Worm (Caenorhabditis elegans): ENCODE measurements around the gene ZK688.9.

The ZK688.9 gene

ce11 chrIII:7854494-7855184 lies 28.2 kb downstream of the ZK688.9 start, which contains the start of gene rpl-35 (continued):
- TF ChIP-seq ztf-18 (tag; optimal IDR thresholded peaks at IDR 0.05) (peak; percentile 92), rec-8 (tag; optimal IDR thresholded peaks at IDR 0.05) (peak; percentile 90 to 98), gei-17 (GFP tag; optimal IDR thresholded peaks at IDR 0.05) (peak; percentile 93), tbp1 (GFP tag; optimal IDR thresholded peaks at IDR 0.05) (peak; percentile 83), Y53F4B.3 (GFP tag; IDR thresholded peaks at IDR 0.05) (peak; percentile 94), nhr-80 (tag; optimal IDR thresholded peaks at IDR 0.05) (peak; percentile 98), nhr-90 (tag; optimal IDR thresholded peaks at IDR 0.05) (peak; percentile 93), F23B12.7 (tag; optimal IDR thresholded peaks at IDR 0.05; ENCODE audit: insufficient read depth) (peak; percentile 99), ets-4 (GFP tag; optimal IDR thresholded peaks at IDR 0.05) (peak; percentile 99), attf-3 (GFP tag; conservative IDR thresholded peaks at IDR 0.05) (peak; percentile 92), F39B2.1 (GFP tag; IDR thresholded peaks at IDR 0.05) (peak; percentile 95), hlh-26 (GFP tag; conservative IDR thresholded peaks at IDR 0.05) (no peak), ztf-6 (GFP tag; IDR thresholded peaks at IDR 0.05) (peak; percentile 98), egl-18 (GFP tag; IDR thresholded peaks at IDR 0.05) (peak; percentile 99), ztf-28 (GFP tag; IDR thresholded peaks at IDR 0.05) (peak; percentile 99), ceh-91 (GFP tag; IDR thresholded peaks at IDR 0.05) (peak; percentile 99), mes-4 (tag; optimal IDR thresholded peaks at IDR 0.05) (peak; percentile 75), T07F8.4 (tag; optimal IDR thresholded peaks at IDR 0.05) (peak; percentile 91), madf-3 (GFP tag; IDR thresholded peaks at IDR 0.05) (peak; percentile 99), dpff-1 (tag; optimal IDR thresholded peaks at IDR 0.05) (peak; percentile 66), ceh-100 (GFP tag; IDR thresholded peaks at IDR 0.05) (peak; percentile 96), bed-2 (GFP tag; IDR thresholded peaks at IDR 0.05) (peak; percentile 97), nfyb-1 (GFP tag; IDR thresholded peaks at IDR 0.05) (peak; percentile 99), ztf-22 (GFP tag; optimal IDR thresholded peaks at IDR 0.05) (peak; percentile 96), dpl-1 (GFP tag; optimal IDR thresholded peaks at IDR 0.05) (peak; percentile 100), snpc-1.1 (tag; optimal IDR thresholded peaks at IDR 0.05; ENCODE audit: insufficient read depth) (peak; percentile 85), lin-35 (GFP tag; optimal IDR thresholded peaks at IDR 0.05) (peak; percentile 97 to 100 (median 99)), madf-6 (GFP tag; IDR thresholded peaks at IDR 0.05) (peak; percentile 99), lin-40 (tag; optimal IDR thresholded peaks at IDR 0.05) (peak; percentile 99), attf-5 (GFP tag; optimal IDR thresholded peaks at IDR 0.05) (peak; percentile 100), hmg-20 (GFP tag; IDR thresholded peaks at IDR 0.05) (peak; percentile 96), F37B4.10 (GFP tag; IDR thresholded peaks at IDR 0.05) (peak; percentile 96), lin-26 (GFP tag; IDR thresholded peaks at IDR 0.05) (peak; percentile 97)

ce11 chrIII:7848173-7848572 lies 34.6 kb downstream of the ZK688.9 start:
- TF ChIP-seq rcor-1 (GFP tag; IDR thresholded peaks at IDR 0.05) (no peak), attf-3 (GFP tag; conservative IDR thresholded peaks at IDR 0.05) (no peak), ztf-6 (GFP tag; IDR thresholded peaks at IDR 0.05) (no peak), snpc-3.4 (tag; optimal IDR thresholded peaks at IDR 0.05) (no peak), K12H6.12 (tag; optimal IDR thresholded peaks at IDR 0.05) (no peak), repo-1 (tag; optimal IDR thresholded peaks at IDR 0.05) (no peak), Y79H2A.3 (GFP tag; conservative IDR thresholded peaks at IDR 0.05) (no peak), Y95B8A.8 (GFP tag; IDR thresholded peaks at IDR 0.05) (no peak), ets-4 (GFP tag; optimal IDR thresholded peaks at IDR 0.05) (no peak), ztf-22 (GFP tag; optimal IDR thresholded peaks at IDR 0.05) (no peak), T07F8.4 (tag; optimal IDR thresholded peaks at IDR 0.05) (no peak), egl-44 (GFP tag; IDR thresholded peaks at IDR 0.05) (no peak), F52B5.7 (tag; optimal IDR thresholded peaks at IDR 0.05) (no peak), tbx-9 (tag; optimal IDR thresholded peaks at IDR 0.05; ENCODE audit: borderline replicate concordance) (no peak)

All from whole organism, young adult.